Worm (Caenorhabditis elegans): ENCODE data around the gene fbxb-26.

Gene fbxb-26

DNA sequence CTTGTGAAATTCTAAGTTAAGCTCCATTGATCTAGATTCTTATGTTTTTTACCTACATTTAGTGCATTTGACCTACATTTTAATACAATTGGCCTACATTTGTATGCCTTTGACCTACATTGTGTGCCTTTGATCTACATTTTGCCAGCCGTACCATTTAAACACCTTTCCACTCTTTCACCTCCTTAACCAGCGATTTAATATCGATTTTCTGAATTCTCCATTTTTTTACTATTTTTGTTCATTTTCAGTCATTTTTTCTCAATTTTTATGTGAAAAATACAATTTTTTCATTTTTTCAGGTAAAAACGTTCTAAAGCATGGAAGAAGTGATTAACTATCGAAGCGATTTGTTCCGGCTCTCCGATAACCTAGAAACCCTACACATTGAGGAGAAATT is 30.6 kb downstream of the fbxb-26 start, which contains the start of gene btb-7:
TSS of gene btb-7 (plus strand) at position 301 of the 400 bp plus-strand sequence.
- TF ChIP-seq egl-13 (tag; optimal IDR thresholded peaks at IDR 0.05) (no peak), lin-39 (tag; optimal IDR thresholded peaks at IDR 0.05) (no peak), dpl-1 (GFP tag; optimal IDR thresholded peaks at IDR 0.05) (no peak), nhr-19 (GFP tag; conservative IDR thresholded peaks at IDR 0.05) (no peak), nhr-237 (tag; optimal IDR thresholded peaks at IDR 0.05) (no peak), hlh-17 (GFP tag; optimal IDR thresholded peaks at IDR 0.05; ENCODE audit: borderline replicate concordance) (no peak), lsy-2 (tag; optimal IDR thresholded peaks at IDR 0.05) (no peak), ets-5 (GFP tag; IDR thresholded peaks at IDR 0.05) (no peak), nhr-71 (tag; optimal IDR thresholded peaks at IDR 0.05) (no peak), unc-62 (GFP tag; optimal IDR thresholded peaks at IDR 0.05) (no peak), mab-9 (GFP tag; IDR thresholded peaks at IDR 0.05) (no peak), aly-2 (tag; optimal IDR thresholded peaks at IDR 0.05) (no peak), sup-37 (GFP tag; optimal IDR thresholded peaks at IDR 0.05) (no peak), xbp-1 (tag; optimal IDR thresholded peaks at IDR 0.05) (no peak), C04F5.9 (tag; optimal IDR thresholded peaks at IDR 0.05) (no peak), ceh-8 (GFP tag; optimal IDR thresholded peaks at IDR 0.05) (no peak), ces-1 (GFP tag; optimal IDR thresholded peaks at IDR 0.05) (no peak)

DNA sequence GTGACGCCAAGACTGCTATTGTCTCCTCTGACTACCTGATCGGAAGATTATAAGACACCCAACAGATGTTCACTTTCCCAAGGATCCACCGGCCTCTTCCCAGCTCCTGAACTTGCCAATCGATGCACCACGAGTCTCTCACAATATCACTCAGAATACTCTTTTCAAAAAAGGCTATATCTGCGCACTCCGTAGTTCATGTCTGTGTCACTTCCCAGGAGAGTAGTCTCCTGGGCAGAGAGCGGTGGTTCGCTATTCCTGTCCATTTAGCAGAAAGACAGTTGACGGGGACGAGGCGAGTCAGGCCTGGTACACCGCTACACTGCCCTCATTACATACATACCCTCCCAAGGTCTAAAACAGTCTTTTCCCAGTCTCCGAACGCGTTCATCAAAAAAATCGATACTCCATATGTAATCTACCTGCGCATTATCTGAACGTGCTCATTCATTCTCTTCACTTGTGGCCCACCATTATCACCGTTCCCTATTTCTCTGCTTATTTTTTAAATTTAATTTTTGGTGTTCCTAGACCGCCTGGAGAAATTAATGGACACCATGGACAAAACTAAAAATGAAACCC is 32.5 kb downstream of the fbxb-26 start, which contains the start of gene btb-6:
TSS of gene btb-6 (plus strand) at position 532 of the 582 bp plus-strand sequence.
- TF ChIP-seq fkh-10 (GFP tag; optimal IDR thresholded peaks at IDR 0.05) (no peak), Y116A8C.19 (tag; optimal IDR thresholded peaks at IDR 0.05; ENCODE audit: borderline replicate concordance) (no peak), hlh-4 (tag; optimal IDR thresholded peaks at IDR 0.05) (no peak), mab-9 (GFP tag; IDR thresholded peaks at IDR 0.05) (no peak), unc-62 (GFP tag; optimal IDR thresholded peaks at IDR 0.05) (no peak), alr-1 (tag; optimal IDR thresholded peaks at IDR 0.05; ENCODE audit: borderline replicate concordance) (no peak), rnt-1 (tag; optimal IDR thresholded peaks at IDR 0.05) (no peak), aly-2 (tag; optimal IDR thresholded peaks at IDR 0.05) (no peak), mef-2 (tag; optimal IDR thresholded peaks at IDR 0.05) (no peak), swsn-7 (tag; optimal IDR thresholded peaks at IDR 0.05) (no peak), lin-39 (tag; optimal IDR thresholded peaks at IDR 0.05) (no peak), zip-4 (GFP tag; optimal IDR thresholded peaks at IDR 0.05) (no peak), lsy-2 (tag; optimal IDR thresholded peaks at IDR 0.05) (no peak), fkh-8 (tag; optimal IDR thresholded peaks at IDR 0.05) (no peak), lin-13 (GFP tag; optimal IDR thresholded peaks at IDR 0.05) (no peak), dsc-1 (tag; optimal IDR thresholded peaks at IDR 0.05) (no peak), ama-1 (optimal IDR thresholded peaks at IDR 0.05) (no peak), fkh-4 (tag; optimal IDR thresholded peaks at IDR 0.05; ENCODE audit: borderline replicate concordance) (no peak), lir-3 (tag; optimal IDR thresholded peaks at IDR 0.05; ENCODE audit: poor library complexity) (no peak)

DNA sequence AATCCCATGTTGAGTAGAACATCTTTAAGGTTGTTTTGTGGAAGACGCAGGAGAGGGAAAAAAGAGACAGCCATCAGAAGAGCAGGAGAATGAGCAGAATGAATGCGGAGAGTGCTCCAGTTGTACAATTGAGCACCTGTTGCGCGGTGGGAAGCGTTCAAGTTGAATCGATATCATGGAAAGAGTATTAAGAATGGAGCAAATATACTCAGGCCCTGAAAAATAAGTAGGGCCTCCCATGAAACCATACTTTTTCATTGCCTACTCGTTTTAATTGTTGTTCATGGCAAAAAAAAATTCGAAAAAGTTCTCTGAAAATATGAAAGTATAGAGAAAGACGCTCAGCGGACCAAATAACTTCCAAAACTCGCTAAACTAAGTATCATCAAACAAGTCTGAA is 36.8 kb downstream of the fbxb-26 start, which contains the start of gene fbxb-48:
TSS of gene fbxb-48 (minus strand) at position 101 of the 400 bp plus-strand sequence.
- no peak for TF ChIP-seq mab-9 (GFP tag; IDR thresholded peaks at IDR 0.05)
- no peak for TF ChIP-seq unc-30 (tag; optimal IDR thresholded peaks at IDR 0.05)
- no peak for TF ChIP-seq ceh-90 (tag; optimal IDR thresholded peaks at IDR 0.05)
- no peak for TF ChIP-seq ces-1 (GFP tag; optimal IDR thresholded peaks at IDR 0.05)
- no peak for TF ChIP-seq lin-39 (tag; optimal IDR thresholded peaks at IDR 0.05)
- no peak for TF ChIP-seq grh-1 (GFP tag; IDR thresholded peaks at IDR 0.05)
- no peak for TF ChIP-seq fkh-8 (tag; optimal IDR thresholded peaks at IDR 0.05)
- no peak for TF ChIP-seq nhr-11 (tag; optimal IDR thresholded peaks at IDR 0.05)
- no peak for TF ChIP-seq swsn-7 (tag; optimal IDR thresholded peaks at IDR 0.05)
- TF ChIP-seq zip-4 (GFP tag; optimal IDR thresholded peaks at IDR 0.05) = no peak
- no peak for TF ChIP-seq ets-5 (GFP tag; IDR thresholded peaks at IDR 0.05)
- TF ChIP-seq irx-1 (tag; optimal IDR thresholded peaks at IDR 0.05) = no peak
- no peak for TF ChIP-seq aha-1 (tag; optimal IDR thresholded peaks at IDR 0.05)
- TF ChIP-seq isw-1 (GFP tag; IDR thresholded peaks at IDR 0.05) = no peak
- TF ChIP-seq elt-2 (tag; optimal IDR thresholded peaks at IDR 0.05) = no peak
- TF ChIP-seq lin-35 (GFP tag; optimal IDR thresholded peaks at IDR 0.05) = no peak
- no peak for TF ChIP-seq lin-15B (tag; optimal IDR thresholded peaks at IDR 0.05)

Data from whole organism, L1 larva.